Fruit fly (Drosophila melanogaster) whole organism, embryonic: ENCODE measurements around the gene mol.

Experiments used
- CG10462 ChIP-seq: fragments of 200-800 bp; sonication (Bioruptor generic); optimal IDR thresholded peaks from 2 replicates; lab custom pipeline; 2016; ENCODE audit warnings: missing biosample characterization, missing genetic modification characterization
- CG11085 ChIP-seq: fragments of 200-800 bp; sonication (Bioruptor generic); IDR thresholded peaks from 2 replicates; pipeline ENCODE4 v1.3.6; 2022; ENCODE audit warnings: missing biosample characterization, missing genetic modification characterization
- CG12299 ChIP-seq: fragments of 200-800 bp; sonication (Bioruptor generic); optimal IDR thresholded peaks from 2 replicates; lab custom pipeline; 2018; ENCODE audit warnings: missing biosample characterization, mild to moderate bottlenecking, missing genetic modification characterization
- CG12659 ChIP-seq: fragments of 200-800 bp; sonication (Bioruptor generic); optimal IDR thresholded peaks from 3 replicates; lab custom pipeline; 2017; ENCODE audit warnings: mild to moderate bottlenecking, missing biosample characterization, missing genetic modification reagents, missing genetic modification characterization
- CG15479 ChIP-seq: fragments of 200-800 bp; sonication (Bioruptor generic); optimal IDR thresholded peaks from 3 replicates; lab custom pipeline; 2019; ENCODE audit warnings: missing biosample characterization, mild to moderate bottlenecking, missing genetic modification characterization, moderate library complexity
- CG15601 ChIP-seq: fragments of 200-800 bp; sonication (Bioruptor generic); optimal IDR thresholded peaks from 3 replicates; lab custom pipeline; 2019; ENCODE audit warnings: missing biosample characterization, mild to moderate bottlenecking, missing genetic modification characterization, moderate library complexity
- CG16813 ChIP-seq: fragments of 200-800 bp; sonication (Bioruptor generic); IDR thresholded peaks from 3 replicates; pipeline ENCODE4 v1.3.6; 2022; ENCODE audit warnings: missing biosample characterization, missing genetic modification characterization; ENCODE audit not compliant: partially characterized antibody
- CG2129 ChIP-seq: fragments of 200-800 bp; sonication (Bioruptor generic); IDR thresholded peaks from 2 replicates; pipeline ENCODE4 v1.3.6; 2022; ENCODE audit warnings: missing biosample characterization, missing genetic modification characterization; ENCODE audit not compliant: partially characterized antibody
- CG3065 ChIP-seq: fragments of 200-800 bp; sonication (Bioruptor generic); optimal IDR thresholded peaks from 2 replicates; lab custom pipeline; 2016; ENCODE audit warnings: missing biosample characterization, missing genetic modification characterization
- CG32767 ChIP-seq: fragments of 200-800 bp; sonication (Bioruptor generic); IDR thresholded peaks from 2 replicates; pipeline ENCODE4 v1.3.6; 2022; ENCODE audit warnings: missing biosample characterization, missing genetic modification characterization
- CG33213 ChIP-seq: fragments of 200-800 bp; sonication (Bioruptor generic); optimal IDR thresholded peaks from 3 replicates; lab custom pipeline; 2016; ENCODE audit warnings: missing biosample characterization, missing genetic modification characterization
- CG34376 ChIP-seq: fragments of 200-800 bp; sonication (Bioruptor generic); optimal IDR thresholded peaks from 2 replicates; lab custom pipeline; 2018; ENCODE audit warnings: missing biosample characterization, mild to moderate bottlenecking, missing genetic modification characterization
- CG34422 ChIP-seq: fragments of 200-800 bp; sonication (Bioruptor generic); IDR thresholded peaks from 3 replicates; pipeline ENCODE4 v1.3.6; 2022; ENCODE audit warnings: missing biosample characterization, missing genetic modification characterization
- CG4360 ChIP-seq: fragments of 200-800 bp; sonication (Bioruptor generic); IDR thresholded peaks from 2 replicates; pipeline ENCODE4 v1.3.6; 2022; ENCODE audit warnings: missing biosample characterization, missing genetic modification characterization
- CG4617 ChIP-seq: fragments of 200-800 bp; sonication (Bioruptor generic); optimal IDR thresholded peaks from 3 replicates; lab custom pipeline; 2016; ENCODE audit warnings: missing biosample characterization, missing genetic modification characterization, borderline replicate concordance
- CG6272 ChIP-seq: fragments of 200-800 bp; sonication (Bioruptor generic); IDR thresholded peaks from 2 replicates; pipeline ENCODE4 v1.3.6; 2022; ENCODE audit warnings: missing biosample characterization, missing genetic modification characterization
- CG7372 ChIP-seq: fragments of 200-800 bp; sonication (Bioruptor generic); IDR thresholded peaks from 2 replicates; pipeline ENCODE4 v1.3.6; 2022; ENCODE audit warnings: missing biosample characterization, missing genetic modification characterization
- CG7745 ChIP-seq: fragments of 200-800 bp; sonication (Bioruptor generic); optimal IDR thresholded peaks from 2 replicates; lab custom pipeline; 2018; ENCODE audit warnings: missing biosample characterization, mild to moderate bottlenecking, missing genetic modification characterization, moderate library complexity
- CG7786 ChIP-seq: fragments of 200-800 bp; sonication (Bioruptor generic); optimal IDR thresholded peaks from 2 replicates; lab custom pipeline; 2016; ENCODE audit warnings: missing biosample characterization, missing genetic modification characterization
- CG8290 ChIP-seq, 3 experiments: fragments of 200-800 bp; sonication (Bioruptor generic); optimal IDR thresholded peaks; 2 replicates each; lab custom pipeline; 2016 to 2019; ENCODE audit warnings: missing biosample characterization in 3 of 3, missing genetic modification characterization in 3 of 3, mild to moderate bottlenecking in 2 of 3, moderate library complexity in 1 of 3
- CG9437 ChIP-seq: fragments of 200-800 bp; sonication (Bioruptor generic); optimal IDR thresholded peaks from 2 replicates; lab custom pipeline; 2018; ENCODE audit warnings: missing biosample characterization, mild to moderate bottlenecking, missing genetic modification characterization
- Dad ChIP-seq: fragments of 200-800 bp; sonication (Bioruptor generic); optimal IDR thresholded peaks from 3 replicates; lab custom pipeline; 2016; ENCODE audit warnings: missing biosample characterization, missing genetic modification characterization
- Dll ChIP-seq: fragments of 200-800 bp; sonication (Bioruptor generic); IDR thresholded peaks from 4 replicates; pipeline ENCODE4 v1.3.6; 2022; ENCODE audit warnings: missing biosample characterization, missing genetic modification characterization; ENCODE audit not compliant: partially characterized antibody
- Doc3 ChIP-seq: fragments of 200-800 bp; sonication (Bioruptor generic); IDR thresholded peaks from 3 replicates; pipeline ENCODE4 v1.3.6; 2022; ENCODE audit warnings: missing biosample characterization, missing genetic modification characterization; ENCODE audit not compliant: partially characterized antibody
- Hr51 ChIP-seq, 2 experiments: fragments of 200-800 bp; sonication (Bioruptor generic); optimal IDR thresholded peaks; 2 replicates in 1 of 2; 3 replicates in 1 of 2; lab custom pipeline; 2016 to 2018; ENCODE audit warnings: missing biosample characterization in 2 of 2, missing genetic modification characterization in 2 of 2, mild to moderate bottlenecking in 1 of 2, moderate library complexity in 1 of 2
- Lim3 ChIP-seq: fragments of 200-800 bp; sonication (Bioruptor generic); IDR thresholded peaks from 2 replicates; pipeline ENCODE4 v1.3.6; 2022; ENCODE audit warnings: missing biosample characterization, missing genetic modification characterization
- MBD-R2 ChIP-seq: fragments of 200-800 bp; sonication (Bioruptor generic); IDR thresholded peaks from 2 replicates; pipeline ENCODE4 v1.3.6; 2022; ENCODE audit warnings: missing biosample characterization, missing genetic modification characterization
- Med ChIP-seq: fragments of 200-800 bp; sonication (Bioruptor generic); peaks from one replicate; lab custom pipeline; 2016; ENCODE audit warnings: missing biosample characterization, missing genetic modification characterization, mild to moderate bottlenecking, inconsistent platforms, moderate library complexity
- Ptx1 ChIP-seq: fragments of 200-800 bp; sonication (Bioruptor generic); IDR thresholded peaks from 2 replicates; pipeline ENCODE4 v1.3.6; 2022; ENCODE audit warnings: missing biosample characterization, missing genetic modification characterization
- Xbp1 ChIP-seq: fragments of 200-800 bp; sonication (Bioruptor generic); optimal IDR thresholded peaks from 3 replicates; lab custom pipeline; 2016; ENCODE audit warnings: missing biosample characterization, mild to moderate bottlenecking, missing genetic modification characterization
- al ChIP-seq: fragments of 200-800 bp; sonication (Bioruptor generic); IDR thresholded peaks from 2 replicates; pipeline ENCODE4 v1.3.6; 2022; ENCODE audit warnings: missing biosample characterization, missing genetic modification characterization
- ap ChIP-seq: fragments of 200-800 bp; sonication (Bioruptor generic); IDR thresholded peaks from 2 replicates; pipeline ENCODE4 v1.3.6; 2022; ENCODE audit warnings: missing biosample characterization, missing genetic modification characterization
- crol ChIP-seq: fragments of 200-800 bp; sonication (Bioruptor generic); IDR thresholded peaks from 2 replicates; pipeline ENCODE4 v1.3.6; 2022; ENCODE audit warnings: missing biosample characterization, missing genetic modification characterization
- crp ChIP-seq, 2 experiments: fragments of 200-800 bp; sonication (Bioruptor generic); optimal IDR thresholded peaks; 2 replicates in 1 of 2; 3 replicates in 1 of 2; lab custom pipeline; 2017; ENCODE audit warnings: missing biosample characterization in 2 of 2, missing genetic modification characterization in 2 of 2, mild to moderate bottlenecking in 1 of 2, moderate library complexity in 1 of 2
- disco-r ChIP-seq: fragments of 200-800 bp; sonication (Bioruptor generic); optimal IDR thresholded peaks from 2 replicates; lab custom pipeline; 2016; ENCODE audit warnings: missing biosample characterization, missing genetic modification characterization
- fu2 ChIP-seq: fragments of 200-800 bp; sonication (Bioruptor generic); optimal IDR thresholded peaks from 2 replicates; lab custom pipeline; 2016; ENCODE audit warnings: missing biosample characterization, missing genetic modification characterization
- gfzf ChIP-seq: fragments of 200-800 bp; sonication (Bioruptor generic); optimal IDR thresholded peaks from 2 replicates; lab custom pipeline; 2016; ENCODE audit warnings: missing biosample characterization, mild to moderate bottlenecking, missing genetic modification characterization, moderate library complexity
- hbn ChIP-seq: fragments of 200-800 bp; sonication (Bioruptor generic); IDR thresholded peaks from 2 replicates; pipeline ENCODE4 v1.3.6; 2022; ENCODE audit warnings: missing biosample characterization, missing genetic modification characterization; ENCODE audit not compliant: partially characterized antibody
- jumu ChIP-seq: fragments of 200-800 bp; sonication (Bioruptor generic); optimal IDR thresholded peaks from 3 replicates; lab custom pipeline; 2016; ENCODE audit warnings: missing biosample characterization, missing genetic modification characterization
- knrl ChIP-seq: fragments of 200-800 bp; sonication (Bioruptor generic); IDR thresholded peaks from 3 replicates; pipeline ENCODE4 v1.3.6; 2022; ENCODE audit warnings: missing biosample characterization, missing genetic modification characterization; ENCODE audit not compliant: partially characterized antibody
- mld ChIP-seq: fragments of 200-800 bp; sonication (Bioruptor generic); IDR thresholded peaks from 3 replicates; pipeline ENCODE4 v1.3.6; 2022; ENCODE audit warnings: missing biosample characterization, missing genetic modification characterization; ENCODE audit not compliant: partially characterized antibody
- nerfin-2 ChIP-seq: fragments of 200-800 bp; sonication (Bioruptor generic); IDR thresholded peaks from 2 replicates; pipeline ENCODE4 v1.3.6; 2022; ENCODE audit warnings: missing biosample characterization, missing genetic modification characterization; ENCODE audit not compliant: partially characterized antibody
- pros ChIP-seq: fragments of 200-800 bp; sonication (Bioruptor generic); optimal IDR thresholded peaks from 3 replicates; lab custom pipeline; 2019; ENCODE audit warnings: missing biosample characterization, mild to moderate bottlenecking, missing genetic modification characterization, moderate library complexity
- sima ChIP-seq: fragments of 200-800 bp; sonication (Bioruptor generic); optimal IDR thresholded peaks from 2 replicates; lab custom pipeline; 2016; ENCODE audit warnings: missing biosample characterization, missing genetic modification characterization
- sna ChIP-seq: fragments of 200-800 bp; sonication (Bioruptor generic); IDR thresholded peaks from 2 replicates; pipeline ENCODE4 v1.3.6; 2022; ENCODE audit warnings: missing biosample characterization, missing genetic modification characterization; ENCODE audit not compliant: partially characterized antibody
- unc-4 ChIP-seq: fragments of 200-800 bp; sonication (Bioruptor generic); IDR thresholded peaks from 2 replicates; pipeline ENCODE4 v1.3.6; 2022; ENCODE audit warnings: missing biosample characterization, missing genetic modification characterization; ENCODE audit not compliant: partially characterized antibody
- vfl ChIP-seq: fragments of 200-800 bp; sonication (Bioruptor generic); optimal IDR thresholded peaks from 2 replicates; lab custom pipeline; 2016; ENCODE audit warnings: missing biosample characterization, missing genetic modification characterization
- zfh2 ChIP-seq: fragments of 200-800 bp; sonication (Bioruptor generic); optimal IDR thresholded peaks from 2 replicates; lab custom pipeline; 2016; ENCODE audit warnings: missing biosample characterization, missing genetic modification characterization

Gene mol

DNA sequence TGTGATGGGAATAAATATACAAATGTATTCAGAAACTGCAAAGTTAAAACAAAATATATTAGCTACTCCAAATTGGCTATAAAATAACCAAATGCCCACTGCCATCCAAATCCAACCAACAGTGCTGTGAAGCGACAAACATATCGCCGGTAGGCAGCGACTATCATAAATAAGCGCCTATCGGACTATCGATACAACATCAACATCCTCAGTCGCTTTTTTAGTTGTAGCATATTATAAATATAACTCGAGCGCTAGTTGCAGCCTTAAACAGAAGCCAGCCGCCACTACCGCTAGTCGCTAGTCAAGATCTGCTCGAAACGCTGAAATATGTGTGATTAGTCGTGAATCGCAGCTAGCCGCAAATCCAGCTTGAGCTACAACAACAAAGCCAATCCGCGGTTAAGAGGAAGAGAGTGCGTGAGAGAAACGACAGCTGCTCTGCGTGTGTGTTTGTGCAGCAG lies 42.0 kb upstream of the mol start (continued):
- TF ChIP-seq CG15601 (tag; lab: Kevin White, UChicago) (peak; percentile 32), Xbp1 (GFP tag; lab: Kevin White, UChicago) (peak; percentile 41), sna (peak; percentile 65), CG34376 (peak; percentile 8), Med (GFP tag; lab: Kevin White, UChicago) (peak; percentile 93), Dad (GFP tag; lab: Kevin White, UChicago) (peak; percentile 8), CG11085 (GFP tag; lab: Robert Waterston, UW) (peak; percentile 52; the same call in 1 of the 2 replicates), CG4360 (peak; percentile 92), fu2 (no peak), crp (GFP tag; optimal IDR thresholded peaks at IDR 0.05; lab: Kevin White, UChicago) (peak in 1 of 2 experiments; percentile 36), CG32767 (0 out of 2 replicates have a peak, but pooled peaks have one; percentile 8), mld (GFP tag; lab: Robert Waterston, UW) (peak; percentile 85), sima (GFP tag; lab: Kevin White, UChicago) (no peak), CG15479 (peak; percentile 15), pros (no peak), nerfin-2 (GFP tag; lab: Robert Waterston, UW) (peak; percentile 79), CG34422 (GFP tag; lab: Robert Waterston, UW) (peak; percentile 79), vfl (GFP tag; lab: Kevin White, UChicago) (peak; percentile 26), gfzf (GFP tag; lab: Kevin White, UChicago) (peak; percentile 11), Dll (GFP tag; lab: Robert Waterston, UW) (peak; percentile 83), CG4617 (GFP tag; lab: Kevin White, UChicago) (peak; percentile 36), jumu (GFP tag; lab: Kevin White, UChicago) (no peak), crol (GFP tag; lab: Robert Waterston, UW) (no peak), zfh2 (GFP tag; lab: Kevin White, UChicago) (peak; percentile 67), al (GFP tag; lab: Robert Waterston, UW) (0 out of 2 replicates have a peak, but pooled peaks have one; percentile 12), CG9437 (GFP tag; lab: Kevin White, UChicago) (peak; percentile 21), CG3065 (GFP tag; lab: Kevin White, UChicago) (peak; percentile 1), knrl (GFP tag; lab: Robert Waterston, UW) (peak; percentile 85), Ptx1 (GFP tag; lab: Robert Waterston, UW) (peak; percentile 52), CG16813 (GFP tag; lab: Robert Waterston, UW) (peak; percentile 92), MBD-R2 (GFP tag; lab: Robert Waterston, UW) (peak; percentile 87), CG7745 (no peak), ap (GFP tag; lab: Robert Waterston, UW) (no peak), hbn (peak; percentile 65), Hr51 (GFP tag; optimal IDR thresholded peaks at IDR 0.05; lab: Kevin White, UChicago) (peak in 1 of 2 experiments; percentile 51), Doc3 (peak; percentile 74), CG12659 (GFP tag; lab: Kevin White, UChicago) (peak; percentile 60), CG7786 (GFP tag; lab: Kevin White, UChicago) (peak; percentile 2), CG7372 (GFP tag; lab: Robert Waterston, UW) (peak; percentile 19; the same call in 1 of the 2 replicates), disco-r (no peak), CG8290 (GFP tag; optimal IDR thresholded peaks at IDR 0.05; lab: Kevin White, UChicago) (peak; percentile 17), CG8290 (tag; optimal IDR thresholded peaks at IDR 0.05; lab: Kevin White, UChicago) (no peak), CG12299 (tag; lab: Kevin White, UChicago) (no peak), CG10462 (GFP tag; lab: Kevin White, UChicago) (no peak), Lim3 (GFP tag; lab: Robert Waterston, UW) (no peak), CG6272 (GFP tag; lab: Robert Waterston, UW) (peak; percentile 55; the same call in 1 of the 2 replicates), CG2129 (peak; percentile 70), CG33213 (GFP tag; lab: Kevin White, UChicago) (peak; percentile 39), unc-4 (GFP tag; lab: Robert Waterston, UW) (peak; percentile 78)
